Worm (Caenorhabditis elegans) whole organism, early embryonic: Measurements from ENCODE around the gene srw-23.

Source experiments
- ama-1 ChIP-seq: fragments of 150-350 bp; optimal IDR thresholded peaks from 2 replicates; lab custom pipeline; 2014
- ceh-36 ChIP-seq: sonication (generic microtip); optimal IDR thresholded peaks from 2 replicates; lab custom pipeline; 2016; ENCODE audit warnings: missing genetic modification characterization, inconsistent platforms, missing compliant biosample characterization
- flt-1 ChIP-seq: fragments of 200-800 bp; sonication (Bioruptor generic); IDR thresholded peaks from 2 replicates; pipeline ENCODE4 v1.3.6; 2022; ENCODE audit warnings: missing genetic modification characterization, missing compliant biosample characterization

DNA sequence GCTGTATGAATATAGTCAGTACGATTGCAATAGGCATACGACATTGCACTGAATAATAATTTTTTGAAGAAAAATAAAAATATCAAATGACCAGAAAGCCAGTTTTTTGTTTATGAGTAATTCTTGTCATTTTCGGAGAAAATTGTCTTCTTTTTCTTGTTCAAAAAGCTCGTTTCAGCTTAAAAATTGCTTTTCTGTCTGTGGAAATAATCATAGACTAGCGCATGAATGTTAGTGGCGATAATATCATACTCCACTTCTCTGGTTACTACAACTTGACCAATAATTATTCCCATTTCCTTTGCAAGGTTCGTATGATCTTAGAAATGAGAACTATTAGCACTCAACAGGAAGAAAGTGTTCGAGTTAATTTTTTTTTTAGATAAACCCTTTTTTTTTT is 46.3 kb upstream of the srw-23 start, which contains the start of gene srh-216:
- no peak for TF ChIP-seq ama-1
- TF ChIP-seq flt-1: no peak
- no peak for TF ChIP-seq ceh-36 (tag; lab: Kevin White, UChicago)
